Fruit fly (Drosophila melanogaster): ENCODE data around the gene CG9287.

Gene CG9287

DNA sequence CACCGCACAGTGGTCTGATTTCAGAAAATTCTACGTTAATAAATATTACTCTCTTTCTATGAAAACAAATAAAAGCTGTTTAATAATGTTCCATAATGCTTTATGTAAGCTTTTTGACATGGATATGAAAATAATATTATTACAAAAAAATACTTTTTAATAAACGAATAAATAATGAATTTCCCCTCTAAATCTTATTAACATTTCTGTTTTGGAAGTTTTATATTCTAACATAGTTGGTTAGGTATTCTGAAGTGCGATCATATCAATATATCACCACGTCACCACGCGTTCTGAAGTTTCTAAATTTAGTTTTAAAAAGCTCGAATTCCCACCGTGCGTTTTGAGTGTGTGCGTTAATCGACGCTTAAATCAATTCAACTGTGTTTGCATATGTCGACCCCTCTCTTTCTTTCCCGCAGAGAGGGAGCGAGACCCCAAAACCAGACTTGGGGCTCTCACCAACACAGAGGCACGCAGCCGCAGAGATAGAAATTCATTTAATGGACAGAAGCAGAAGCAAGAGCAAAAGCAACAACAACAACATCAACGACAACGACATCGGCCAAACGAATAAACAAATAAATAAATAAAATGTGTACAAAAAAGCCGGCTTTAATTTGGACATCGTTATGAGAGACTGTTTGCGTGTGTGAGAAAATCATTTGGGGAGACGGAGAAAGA lies 11.8 kb upstream of the CG9287 start (continued):
- peak; percentile 50 for TF ChIP-seq Camta (GFP tag; optimal IDR thresholded peaks at IDR 0.05)
- TF ChIP-seq jing (GFP tag; optimal IDR thresholded peaks at IDR 0.05), result peak; percentile 68
- TF ChIP-seq Ets97D (GFP tag; optimal IDR thresholded peaks at IDR 0.05), result peak; percentile 22
- TF ChIP-seq Deaf1 (tag; optimal IDR thresholded peaks at IDR 0.05), result peak; percentile 69
- peak; percentile 58; the same call in 1 of the 2 replicates for TF ChIP-seq klu (GFP tag; IDR thresholded peaks at IDR 0.05)
- peak; percentile 62 for TF ChIP-seq CG4854 (GFP tag; optimal IDR thresholded peaks at IDR 0.05)
- no peak for TF ChIP-seq dm (GFP tag; optimal IDR thresholded peaks at IDR 0.05)
- no peak for TF ChIP-seq dati (GFP tag; IDR thresholded peaks at IDR 0.05)
- TF ChIP-seq HHEX (GFP tag; optimal IDR thresholded peaks at IDR 0.05), result peak; percentile 84
- peak; percentile 61 for TF ChIP-seq Jarid2 (GFP tag; optimal IDR thresholded peaks at IDR 0.05)
- TF ChIP-seq chn (GFP tag; optimal IDR thresholded peaks at IDR 0.05), result peak; percentile 18
- no peak for TF ChIP-seq Dfd (GFP tag; optimal IDR thresholded peaks at IDR 0.05)
- TF ChIP-seq CG11504 (tag; optimal IDR thresholded peaks at IDR 0.05), result peak; percentile 93
- TF ChIP-seq CG9727 (GFP tag; optimal IDR thresholded peaks at IDR 0.05), result peak; percentile 92
- TF ChIP-seq Ets65A (GFP tag), result peak; percentile 66
- TF ChIP-seq Chrac-16 (GFP tag; optimal IDR thresholded peaks at IDR 0.05), result peak; percentile 74
- TF ChIP-seq Vsx1 (GFP tag; optimal IDR thresholded peaks at IDR 0.05), result peak; percentile 74
- TF ChIP-seq NK7.1 (GFP tag; optimal IDR thresholded peaks at IDR 0.05), result peak; percentile 56
- TF ChIP-seq CG6791 (GFP tag; IDR thresholded peaks at IDR 0.05; ENCODE audit: partially characterized antibody), result no peak
- peak; percentile 86 for TF ChIP-seq CG10209 (GFP tag; optimal IDR thresholded peaks at IDR 0.05)
- TF ChIP-seq chif (GFP tag; optimal IDR thresholded peaks at IDR 0.05), result peak; percentile 57 to 60
- no peak for TF ChIP-seq zen2 (GFP tag; IDR thresholded peaks at IDR 0.05; ENCODE audit: partially characterized antibody)
- peak; percentile 2 for TF ChIP-seq gcm2 (GFP tag; optimal IDR thresholded peaks at IDR 0.05)
- peak; percentile 50 for TF ChIP-seq HmgZ (tag; optimal IDR thresholded peaks at IDR 0.05)
- TF ChIP-seq bbx (GFP tag; IDR thresholded peaks at IDR 0.05; ENCODE audit: partially characterized antibody), result no peak
- peak; percentile 85 for TF ChIP-seq Abd-B (GFP tag; optimal IDR thresholded peaks at IDR 0.05)
- peak; percentile 64 for TF ChIP-seq CG8359 (GFP tag; optimal IDR thresholded peaks at IDR 0.05; ENCODE audit: borderline replicate concordance)
- peak; percentile 53 for TF ChIP-seq CG11398 (GFP tag; optimal IDR thresholded peaks at IDR 0.05)
- peak; percentile 74 for TF ChIP-seq CG15011 (GFP tag; optimal IDR thresholded peaks at IDR 0.05)
- TF ChIP-seq zfh2 (GFP tag; optimal IDR thresholded peaks at IDR 0.05), result peak; percentile 24
- TF ChIP-seq ci (GFP tag; IDR thresholded peaks at IDR 0.05), result peak; percentile 70; the same call in 2 of the 3 replicates
- TF ChIP-seq CG3281 (GFP tag; optimal IDR thresholded peaks at IDR 0.05), result peak; percentile 89
- peak; percentile 84 for TF ChIP-seq dysf (GFP tag; IDR thresholded peaks at IDR 0.05)
- no peak for TF ChIP-seq Dref (GFP tag; IDR thresholded peaks at IDR 0.05)
- TF ChIP-seq CG17359 (tag; optimal IDR thresholded peaks at IDR 0.05), result peak; percentile 83
- TF ChIP-seq CG11723 (GFP tag; optimal IDR thresholded peaks at IDR 0.05), result peak; percentile 85
- no peak for TF ChIP-seq GATAe (GFP tag; conservative IDR thresholded peaks at IDR 0.05)
- peak; percentile 70 for TF ChIP-seq CrebB (tag; optimal IDR thresholded peaks at IDR 0.05)
- TF ChIP-seq gcm (GFP tag; optimal IDR thresholded peaks at IDR 0.05), result peak; percentile 90
- no peak for TF ChIP-seq pan (optimal IDR thresholded peaks at IDR 0.05)
- TF ChIP-seq pan (GFP tag; optimal IDR thresholded peaks at IDR 0.05 in 1 of 2, IDR thresholded peaks at IDR 0.05 in 1 of 2), result peak in 1 of 2 experiments; percentile 77
- no peak for TF ChIP-seq CG4282 (GFP tag; optimal IDR thresholded peaks at IDR 0.05)
- peak; percentile 33 for TF ChIP-seq pnt (GFP tag; optimal IDR thresholded peaks at IDR 0.05)
- TF ChIP-seq bsh (GFP tag; optimal IDR thresholded peaks at IDR 0.05), result peak; percentile 88
- TF ChIP-seq row (GFP tag; IDR thresholded peaks at IDR 0.05), result peak; percentile 87
- TF ChIP-seq toy (GFP tag; IDR thresholded peaks at IDR 0.05), result no peak
- TF ChIP-seq CG2712 (tag; optimal IDR thresholded peaks at IDR 0.05), result peak; percentile 93
- peak; percentile 32; the same call in 1 of the 2 replicates for TF ChIP-seq CG6272 (GFP tag; IDR thresholded peaks at IDR 0.05)
- peak; percentile 72; the same call in 2 of the 3 replicates for TF ChIP-seq CG7357 (GFP tag; IDR thresholded peaks at IDR 0.05)
- TF ChIP-seq ind (GFP tag; optimal IDR thresholded peaks at IDR 0.05), result peak; percentile 75

All from whole organism, embryonic.